Worm (Caenorhabditis elegans): ENCODE measurements around the gene T12D8.10.

- TF ChIP-seq sea-1 (GFP tag; conservative IDR thresholded peaks at IDR 0.05) (no peak), ama-1 (optimal IDR thresholded peaks at IDR 0.05) (no peak)
Measured at ce11 chrIII:13656680-13657079, 14.6 kb upstream of the T12D8.10 start.

Data from whole organism, early embryonic.